Worm (Caenorhabditis elegans) whole organism, L4 larva: ENCODE results near the gene R74.7.

Source experiments
- D1046.2 ChIP-seq: fragments of 200-800 bp; sonication (Bioruptor generic); IDR thresholded peaks from 2 replicates; pipeline ENCODE4 v1.3.6; 2022; ENCODE audit warnings: missing genetic modification characterization, missing compliant biosample characterization
- F10B5.3 ChIP-seq: sonication (generic microtip); optimal IDR thresholded peaks from 2 replicates; lab custom pipeline; 2016; ENCODE audit warnings: mild to moderate bottlenecking, missing genetic modification characterization, missing compliant biosample characterization
- R02D3.7 ChIP-seq: fragments of 150-350 bp; sonication (generic microtip); optimal IDR thresholded peaks from 3 replicates; lab custom pipeline; 2014; ENCODE audit warnings: missing biosample characterization, missing genetic modification characterization
- T20F7.1 ChIP-seq: fragments of 200-800 bp; sonication (Bioruptor generic); optimal IDR thresholded peaks from 2 replicates; lab custom pipeline; 2018; ENCODE audit warnings: mild to moderate bottlenecking, missing genetic modification characterization, missing compliant biosample characterization
- Y48G9A.11 ChIP-seq: fragments of 200-800 bp; sonication (Bioruptor generic); IDR thresholded peaks from 2 replicates; pipeline ENCODE4 v1.3.6; 2022; ENCODE audit warnings: missing genetic modification reagents, missing genetic modification characterization, missing compliant biosample characterization
- ZK337.2 ChIP-seq: fragments of 200-800 bp; sonication (Bioruptor generic); IDR thresholded peaks from 2 replicates; pipeline ENCODE4 v1.3.6; 2022; ENCODE audit warnings: missing genetic modification reagents, missing genetic modification characterization, missing compliant biosample characterization
- aha-1 ChIP-seq: fragments of 150-350 bp; peaks from one replicate; lab custom pipeline; 2014; ENCODE audit warnings: missing biosample characterization, missing genetic modification characterization
- ceh-20 ChIP-seq: fragments of 200-800 bp; sonication (Bioruptor generic); IDR thresholded peaks from 2 replicates; pipeline ENCODE4 v1.3.6; 2022; ENCODE audit warnings: missing genetic modification reagents, missing genetic modification characterization, missing compliant biosample characterization
- ceh-32 ChIP-seq: sonication (generic microtip); optimal IDR thresholded peaks from 2 replicates; lab custom pipeline; 2016; ENCODE audit warnings: mild to moderate bottlenecking, missing genetic modification characterization, missing compliant biosample characterization; ENCODE audit not compliant: poor library complexity
- ceh-62 ChIP-seq: sonication (generic microtip); optimal IDR thresholded peaks from 2 replicates; lab custom pipeline; 2017; ENCODE audit warnings: missing biosample characterization, missing genetic modification characterization
- ceh-82 ChIP-seq: sonication (generic microtip); optimal IDR thresholded peaks from 2 replicates; lab custom pipeline; 2017; ENCODE audit warnings: missing biosample characterization, missing genetic modification characterization
- ces-1 ChIP-seq: fragments of 150-350 bp; sonication (generic microtip); optimal IDR thresholded peaks from 4 replicates; lab custom pipeline; 2014; ENCODE audit warnings: missing biosample characterization, missing genetic modification reagents, missing genetic modification characterization
- cey-2 ChIP-seq: sonication (generic microtip); optimal IDR thresholded peaks from 3 replicates; lab custom pipeline; 2017; ENCODE audit warnings: missing genetic modification characterization, mild to moderate bottlenecking, missing compliant biosample characterization, antibody characterized with exemption, borderline replicate concordance; ENCODE audit not compliant: insufficient read depth
- ctbp-1 ChIP-seq: fragments of 200-800 bp; sonication (Bioruptor generic); IDR thresholded peaks from 2 replicates; pipeline ENCODE4 v1.3.6; 2022; ENCODE audit warnings: missing genetic modification reagents, missing genetic modification characterization, missing compliant biosample characterization
- daf-12 ChIP-seq: fragments of 150-350 bp; optimal IDR thresholded peaks from 2 replicates; lab custom pipeline; 2014; ENCODE audit warnings: missing biosample characterization, missing genetic modification reagents, missing genetic modification characterization
- daf-16 ChIP-seq, 3 experiments: sonication (generic microtip); optimal IDR thresholded peaks; 2 replicates each; lab custom pipeline; 2016 to 2017; ENCODE audit warnings: missing genetic modification characterization in 3 of 3, missing genetic modification reagents in 3 of 3, mild to moderate bottlenecking in 2 of 3, missing compliant biosample characterization in 2 of 3, missing biosample characterization in 1 of 3, moderate library complexity in 1 of 3
- daf-8 ChIP-seq: fragments of 200-800 bp; sonication (Bioruptor generic); IDR thresholded peaks from 2 replicates; pipeline ENCODE4 v1.3.6; 2022; ENCODE audit warnings: missing genetic modification characterization, missing compliant biosample characterization
- dmd-8 ChIP-seq: fragments of 200-800 bp; sonication (Bioruptor generic); IDR thresholded peaks from 2 replicates; pipeline ENCODE4 v1.3.6; 2022; ENCODE audit warnings: missing genetic modification characterization, missing compliant biosample characterization
- dmd-9 ChIP-seq: fragments of 200-800 bp; sonication (Bioruptor generic); IDR thresholded peaks from 2 replicates; pipeline ENCODE4 v1.3.6; 2022; ENCODE audit warnings: missing genetic modification reagents, missing genetic modification characterization, missing compliant biosample characterization
- dve-1 ChIP-seq: sonication (generic microtip); optimal IDR thresholded peaks from 2 replicates; lab custom pipeline; 2017; ENCODE audit warnings: antibody characterized with exemption, mild to moderate bottlenecking, missing genetic modification characterization, missing compliant biosample characterization; ENCODE audit not compliant: insufficient read depth
- egl-27 ChIP-seq: sonication (generic microtip); optimal IDR thresholded peaks from 3 replicates; lab custom pipeline; 2017; ENCODE audit warnings: missing biosample characterization, missing genetic modification reagents, missing genetic modification characterization
- fkh-10 ChIP-seq: fragments of 150-350 bp; optimal IDR thresholded peaks from 2 replicates; lab custom pipeline; 2014; ENCODE audit warnings: missing biosample characterization, missing genetic modification reagents, missing genetic modification characterization
- hlh-11 ChIP-seq: fragments of 200-800 bp; sonication (Bioruptor generic); optimal IDR thresholded peaks from 2 replicates; lab custom pipeline; 2018; ENCODE audit warnings: mild to moderate bottlenecking, missing genetic modification characterization, missing compliant biosample characterization
- lin-29 ChIP-seq: fragments of 200-800 bp; sonication (Bioruptor generic); IDR thresholded peaks from 2 replicates; pipeline ENCODE4 v1.3.6; 2022; ENCODE audit warnings: missing genetic modification reagents, missing genetic modification characterization, missing compliant biosample characterization
- lir-3 ChIP-seq: sonication (generic microtip); optimal IDR thresholded peaks from 2 replicates; lab custom pipeline; 2016; ENCODE audit warnings: mild to moderate bottlenecking, missing genetic modification characterization, missing compliant biosample characterization
- madf-9 ChIP-seq: fragments of 200-800 bp; sonication (Bioruptor generic); conservative IDR thresholded peaks from 2 replicates; pipeline ENCODE4 v1.3.6; 2022; ENCODE audit warnings: missing genetic modification reagents, missing genetic modification characterization, missing compliant biosample characterization
- mdl-1 ChIP-seq, 2 experiments: fragments of 150-350 bp in 1 of 2; sonication (generic microtip) in 1 of 2; optimal IDR thresholded peaks; 2 replicates each; lab custom pipeline; 2014 to 2017; ENCODE audit warnings: missing biosample characterization in 2 of 2, missing genetic modification characterization in 2 of 2
- mxl-2 ChIP-seq: fragments of 200-800 bp; sonication (Bioruptor generic); conservative IDR thresholded peaks from 2 replicates; pipeline ENCODE4 v1.3.6; 2022; ENCODE audit warnings: missing genetic modification reagents, missing genetic modification characterization, missing compliant biosample characterization
- mxl-3 ChIP-seq: fragments of 200-800 bp; sonication (Bioruptor generic); optimal IDR thresholded peaks from 2 replicates; lab custom pipeline; 2018; ENCODE audit warnings: mild to moderate bottlenecking, missing genetic modification characterization, missing compliant biosample characterization
- nhr-10 ChIP-seq: fragments of 150-350 bp; optimal IDR thresholded peaks from 2 replicates; lab custom pipeline; 2014; ENCODE audit warnings: missing biosample characterization, missing genetic modification characterization
- nhr-102 ChIP-seq: sonication (generic microtip); optimal IDR thresholded peaks from 2 replicates; lab custom pipeline; 2016; ENCODE audit warnings: mild to moderate bottlenecking, missing genetic modification characterization, moderate library complexity, missing compliant biosample characterization
- nhr-11 ChIP-seq: fragments of 150-350 bp; optimal IDR thresholded peaks from 2 replicates; lab custom pipeline; 2014; ENCODE audit warnings: missing biosample characterization, missing genetic modification characterization
- nhr-42 ChIP-seq: fragments of 200-800 bp; sonication (Bioruptor generic); IDR thresholded peaks from 2 replicates; pipeline ENCODE4 v1.3.6; 2022; ENCODE audit warnings: missing genetic modification characterization, missing compliant biosample characterization
- nhr-48 ChIP-seq: sonication (generic microtip); optimal IDR thresholded peaks from 2 replicates; lab custom pipeline; 2016; ENCODE audit warnings: mild to moderate bottlenecking, missing genetic modification characterization, missing compliant biosample characterization
- php-3 ChIP-seq: fragments of 200-800 bp; sonication (Bioruptor generic); IDR thresholded peaks from 2 replicates; pipeline ENCODE4 v1.3.6; 2022; ENCODE audit warnings: missing genetic modification reagents, missing genetic modification characterization, missing compliant biosample characterization
- rbr-2 ChIP-seq: sonication (generic microtip); optimal IDR thresholded peaks from 2 replicates; lab custom pipeline; 2016; ENCODE audit warnings: missing genotype, missing genetic modification characterization, missing compliant biosample characterization
- saeg-2 ChIP-seq: fragments of 200-800 bp; sonication (Bioruptor generic); IDR thresholded peaks from 2 replicates; pipeline ENCODE4 v1.3.6; 2022; ENCODE audit warnings: missing genetic modification reagents, missing genetic modification characterization, missing compliant biosample characterization
- sdz-12 ChIP-seq: fragments of 200-800 bp; sonication (Bioruptor generic); optimal IDR thresholded peaks from 2 replicates; lab custom pipeline; 2018; ENCODE audit warnings: mild to moderate bottlenecking, missing genetic modification characterization, missing compliant biosample characterization
- skn-1 ChIP-seq: fragments of 150-350 bp; optimal IDR thresholded peaks from 2 replicates; lab custom pipeline; 2014; ENCODE audit warnings: missing biosample characterization, missing genetic modification characterization
- snpc-4 ChIP-seq: fragments of 150-350 bp; optimal IDR thresholded peaks from 2 replicates; lab custom pipeline; 2014; ENCODE audit warnings: missing biosample characterization, missing genetic modification characterization
- spr-1 ChIP-seq: sonication (generic microtip); optimal IDR thresholded peaks from 2 replicates; lab custom pipeline; 2016; ENCODE audit warnings: mild to moderate bottlenecking, missing genetic modification characterization, missing compliant biosample characterization
- tag-97 ChIP-seq: fragments of 200-800 bp; sonication (Bioruptor generic); IDR thresholded peaks from 2 replicates; pipeline ENCODE4 v1.3.6; 2022; ENCODE audit warnings: missing genetic modification characterization, missing compliant biosample characterization
- tra-1 ChIP-seq: fragments of 200-800 bp; sonication (Bioruptor generic); IDR thresholded peaks from 2 replicates; pipeline ENCODE4 v1.3.6; 2022; ENCODE audit warnings: missing genetic modification reagents, missing genetic modification characterization, missing compliant biosample characterization
- unc-130 ChIP-seq: sonication (generic microtip); optimal IDR thresholded peaks from 2 replicates; lab custom pipeline; 2016; ENCODE audit warnings: missing genetic modification reagents, missing genetic modification characterization, missing compliant biosample characterization
- unc-39 ChIP-seq: sonication (generic microtip); optimal IDR thresholded peaks from 2 replicates; lab custom pipeline; 2017; ENCODE audit warnings: missing biosample characterization, missing genetic modification characterization
- unc-62 ChIP-seq, 3 experiments: fragments of 150-350 bp in 1 of 3; sonication (generic microtip); optimal IDR thresholded peaks in 2 of 3; peaks in 1 of 3; 1 replicate in 1 of 3; 2 replicates in 2 of 3; lab custom pipeline; 2014 to 2017; ENCODE audit warnings: missing biosample characterization in 3 of 3, missing genetic modification characterization in 3 of 3, missing genetic modification reagents in 3 of 3, missing genotype in 1 of 3
- zag-1 ChIP-seq: fragments of 150-350 bp; optimal IDR thresholded peaks from 2 replicates; lab custom pipeline; 2014; ENCODE audit warnings: missing biosample characterization, missing genetic modification characterization
- zfp-2 ChIP-seq: sonication (generic microtip); optimal IDR thresholded peaks from 2 replicates; lab custom pipeline; 2016; ENCODE audit warnings: mild to moderate bottlenecking, missing genetic modification characterization, missing compliant biosample characterization
- zfp-3 ChIP-seq: fragments of 200-800 bp; sonication (Bioruptor generic); conservative IDR thresholded peaks from 2 replicates; pipeline ENCODE4 v1.3.6; 2022; ENCODE audit warnings: missing genetic modification reagents, missing genetic modification characterization, missing compliant biosample characterization
- zip-11 ChIP-seq: fragments of 200-800 bp; sonication (Bioruptor generic); IDR thresholded peaks from 2 replicates; pipeline ENCODE4 v1.3.6; 2022; ENCODE audit warnings: missing genetic modification characterization, missing compliant biosample characterization
- ztf-7 ChIP-seq: fragments of 150-350 bp; optimal IDR thresholded peaks from 2 replicates; lab custom pipeline; 2014; ENCODE audit warnings: missing biosample characterization, missing genetic modification characterization

R74.7 gene

ce11 chrIII:4237660-4238059 is 33.4 kb downstream of the R74.7 start:
- TF ChIP-seq zfp-2 (tag; lab: Kevin White, UChicago) (no peak), unc-39 (no peak), spr-1 (tag; lab: Kevin White, UChicago) (peak; percentile 74), mxl-2 (GFP tag; lab: Robert Waterston, UW) (peak; percentile 54; the same call in 1 of the 2 replicates), nhr-48 (tag; lab: Kevin White, UChicago) (peak; percentile 98), Y48G9A.11 (no peak), F10B5.3 (no peak), D1046.2 (GFP tag; lab: Robert Waterston, UW) (no peak), dve-1 (tag; lab: Kevin White, UChicago) (peak; percentile 97), mdl-1 (tag; optimal IDR thresholded peaks at IDR 0.05; lab: Kevin White, UChicago) (peak; percentile 91 to 99), sdz-12 (GFP tag; lab: Kevin White, UChicago) (no peak), aha-1 (tag; lab: Kevin White, UChicago) (peak; percentile 99), daf-16 (GFP tag; optimal IDR thresholded peaks at IDR 0.05; lab: Kevin White, UChicago) (peak; percentile 67 to 74), daf-16 (tag; optimal IDR thresholded peaks at IDR 0.05; lab: Kevin White, UChicago) (peak; percentile 93), ctbp-1 (GFP tag; lab: Robert Waterston, UW) (peak; percentile 89), nhr-11 (tag; lab: Kevin White, UChicago) (peak; percentile 100), saeg-2 (GFP tag; lab: Robert Waterston, UW) (peak; percentile 87), hlh-11 (peak; percentile 99), nhr-10 (peak; percentile 80), T20F7.1 (peak; percentile 71), nhr-42 (GFP tag; lab: Robert Waterston, UW) (no peak), ces-1 (GFP tag; lab: Kevin White, UChicago) (no peak), dmd-9 (GFP tag; lab: Robert Waterston, UW) (no peak), snpc-4 (no peak), unc-130 (no peak), egl-27 (tag; lab: Kevin White, UChicago) (peak; percentile 42), zag-1 (tag; lab: Kevin White, UChicago) (no peak), fkh-10 (peak; percentile 90), tra-1 (peak; percentile 91), ceh-62 (no peak), daf-12 (tag; lab: Kevin White, UChicago) (no peak), daf-8 (GFP tag; lab: Robert Waterston, UW) (no peak), lin-29 (GFP tag; lab: Robert Waterston, UW) (0 out of 2 replicates have a peak, but pooled peaks have one; percentile 31), ZK337.2 (GFP tag; lab: Robert Waterston, UW) (no peak), nhr-102 (tag; lab: Kevin White, UChicago) (peak; percentile 87), cey-2 (tag; lab: Kevin White, UChicago) (peak; percentile 86), R02D3.7 (tag; lab: Kevin White, UChicago) (no peak), ztf-7 (tag; lab: Kevin White, UChicago) (peak; percentile 74), lir-3 (tag; lab: Kevin White, UChicago) (no peak), zip-11 (GFP tag; lab: Robert Waterston, UW) (no peak), zfp-3 (GFP tag; lab: Robert Waterston, UW) (peak; percentile 83), mxl-3 (GFP tag; lab: Kevin White, UChicago) (peak; percentile 99), rbr-2 (peak; percentile 88), ceh-20 (peak; percentile 88), php-3 (GFP tag; lab: Robert Waterston, UW) (peak; percentile 65; the same call in 1 of the 2 replicates), madf-9 (GFP tag; lab: Robert Waterston, UW) (peak; percentile 70; the same call in 1 of the 2 replicates), ceh-82 (tag; lab: Kevin White, UChicago) (no peak), unc-62 (GFP tag; optimal IDR thresholded peaks at IDR 0.05 in 1 of 2; lab: Kevin White, UChicago) (peak in 1 of 2 experiments; percentile 100), unc-62 (tag; optimal IDR thresholded peaks at IDR 0.05; lab: Kevin White, UChicago) (no peak), skn-1 (tag; lab: Kevin White, UChicago) (no peak), tag-97 (no peak), dmd-8 (GFP tag; lab: Robert Waterston, UW) (peak; percentile 72; the same call in 1 of the 2 replicates), ceh-32 (tag; lab: Kevin White, UChicago) (peak; percentile 32)
